Worm (Caenorhabditis elegans): ENCODE data around the gene srz-61.
A peak's percentile ranks its signal among the peaks of the same experiment; 100 is the strongest.

srz-61 gene

DNA sequence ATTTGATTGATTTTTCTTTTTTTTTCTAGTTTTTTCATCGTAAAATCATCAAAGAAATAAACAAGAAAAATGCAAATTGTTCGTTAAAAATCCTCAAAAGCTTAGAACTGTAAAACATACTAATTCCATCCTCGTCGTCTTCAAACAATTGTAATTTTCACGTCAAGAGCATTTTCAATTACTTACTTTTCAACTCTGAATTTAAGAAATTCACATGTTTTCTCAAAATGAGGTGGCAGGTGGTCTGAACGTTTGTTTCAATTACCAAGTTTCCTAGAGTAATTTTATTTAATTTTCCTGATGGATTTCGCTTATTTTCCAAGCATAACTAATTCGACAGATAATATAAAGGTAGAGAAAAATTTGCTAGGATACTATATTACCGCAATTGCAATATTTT lies 2.4 kb downstream of the srz-61 start, which contains the start of gene srz-104:
TSS of gene srz-104 (plus strand) at position 301 of the 400 bp plus-strand sequence.
- TF ChIP-seq hlh-30 (tag; optimal IDR thresholded peaks at IDR 0.05; ENCODE audit: insufficient read depth): no peak
- TF ChIP-seq dmd-9 (GFP tag; IDR thresholded peaks at IDR 0.05): no peak
- TF ChIP-seq ceh-28 (tag; optimal IDR thresholded peaks at IDR 0.05): no peak
- TF ChIP-seq tag-97 (GFP tag; IDR thresholded peaks at IDR 0.05): no peak
- no peak for TF ChIP-seq ceh-20 (GFP tag; IDR thresholded peaks at IDR 0.05)
- no peak for TF ChIP-seq snpc-4 (tag; optimal IDR thresholded peaks at IDR 0.05)
- TF ChIP-seq daf-8 (GFP tag; IDR thresholded peaks at IDR 0.05): no peak
- no peak for TF ChIP-seq fos-1 (tag; optimal IDR thresholded peaks at IDR 0.05)
- no peak for TF ChIP-seq F26F4.8 (GFP tag; conservative IDR thresholded peaks at IDR 0.05)
- no peak for TF ChIP-seq fkh-10 (GFP tag; optimal IDR thresholded peaks at IDR 0.05)
- no peak for TF ChIP-seq daf-19 (GFP tag; conservative IDR thresholded peaks at IDR 0.05)
- TF ChIP-seq nhr-111 (GFP tag; optimal IDR thresholded peaks at IDR 0.05): no peak
- no peak for TF ChIP-seq duxl-1 (tag; optimal IDR thresholded peaks at IDR 0.05; ENCODE audit: poor library complexity)
- no peak for TF ChIP-seq zfp-3 (GFP tag; conservative IDR thresholded peaks at IDR 0.05)
- no peak for TF ChIP-seq mes-2 (tag; optimal IDR thresholded peaks at IDR 0.05; ENCODE audit: poor library complexity, severe bottlenecking)
- no peak for TF ChIP-seq zip-11 (GFP tag; IDR thresholded peaks at IDR 0.05)
- no peak for TF ChIP-seq tra-1 (GFP tag; IDR thresholded peaks at IDR 0.05)
- TF ChIP-seq lin-39 (tag; optimal IDR thresholded peaks at IDR 0.05): no peak

DNA sequence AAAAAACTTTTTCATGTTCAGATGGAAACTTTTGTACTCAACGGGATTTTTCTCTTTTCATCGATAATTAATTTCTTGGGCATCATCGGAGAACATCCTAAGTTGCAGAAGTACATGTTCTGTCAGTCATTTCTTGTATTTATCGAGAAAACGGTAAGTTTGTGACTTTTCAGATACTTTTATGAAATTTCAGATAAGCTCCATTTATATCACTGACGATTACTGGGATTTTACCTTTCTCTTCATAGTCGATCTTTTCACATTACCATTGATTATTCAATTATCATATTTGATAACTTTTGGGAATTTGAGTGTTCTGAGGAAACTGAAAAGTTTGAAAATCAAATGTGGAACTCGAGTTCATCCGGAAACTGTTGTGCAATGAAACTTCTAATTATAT lies 3.6 kb downstream of the srz-61 start, which contains the start of gene srz-105:
TSS of gene srz-105 (plus strand) at position 301 of the 400 bp plus-strand sequence.
- TF ChIP-seq ZK546.5 (tag; optimal IDR thresholded peaks at IDR 0.05) (no peak), ctbp-1 (GFP tag; IDR thresholded peaks at IDR 0.05) (no peak), daf-19 (GFP tag; conservative IDR thresholded peaks at IDR 0.05) (no peak), F44E2.7 (GFP tag; IDR thresholded peaks at IDR 0.05) (no peak), unc-130 (GFP tag; optimal IDR thresholded peaks at IDR 0.05) (no peak), mxl-2 (GFP tag; conservative IDR thresholded peaks at IDR 0.05) (no peak), duxl-1 (tag; optimal IDR thresholded peaks at IDR 0.05; ENCODE audit: poor library complexity) (no peak), madf-5 (GFP tag; IDR thresholded peaks at IDR 0.05) (no peak), Y75B8A.6 (GFP tag; IDR thresholded peaks at IDR 0.05) (no peak), dmd-9 (GFP tag; IDR thresholded peaks at IDR 0.05) (no peak), unc-39 (tag; optimal IDR thresholded peaks at IDR 0.05) (no peak), lin-38 (GFP tag; IDR thresholded peaks at IDR 0.05) (no peak), F26F4.8 (GFP tag; conservative IDR thresholded peaks at IDR 0.05) (no peak), zag-1 (tag; optimal IDR thresholded peaks at IDR 0.05) (no peak), saeg-2 (GFP tag; IDR thresholded peaks at IDR 0.05) (no peak), F49E8.2 (tag; optimal IDR thresholded peaks at IDR 0.05; ENCODE audit: borderline replicate concordance) (no peak), daf-8 (GFP tag; IDR thresholded peaks at IDR 0.05) (no peak)

DNA sequence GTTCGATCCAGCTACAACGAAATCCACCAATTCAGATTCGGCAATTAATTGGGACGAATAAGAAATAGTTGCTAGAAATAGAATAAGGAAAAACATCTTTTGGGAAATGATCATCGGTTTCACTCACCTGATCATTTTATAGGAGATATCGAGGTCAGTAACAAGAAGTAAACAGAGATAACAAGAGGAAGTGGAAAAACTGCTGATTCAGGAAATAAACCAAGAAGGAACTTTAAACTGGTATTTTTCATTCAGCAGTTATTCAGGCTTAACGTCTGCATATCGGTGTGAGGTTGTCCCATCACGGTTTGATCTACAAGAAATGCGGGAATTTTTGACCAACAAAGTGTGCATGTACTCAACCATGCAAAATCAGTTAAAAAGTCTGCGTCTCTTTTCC lies 7.6 kb downstream of the srz-61 start, which contains the start of gene K03D3.2:
TSS of gene K03D3.2 (minus strand) at position 101 of the 400 bp plus-strand sequence.
- TF ChIP-seq madf-5 (GFP tag; IDR thresholded peaks at IDR 0.05): no peak
- no peak for TF ChIP-seq mxl-2 (GFP tag; conservative IDR thresholded peaks at IDR 0.05)
- TF ChIP-seq ama-1 (optimal IDR thresholded peaks at IDR 0.05): no peak
- no peak for TF ChIP-seq jun-1 (tag; optimal IDR thresholded peaks at IDR 0.05)
- no peak for TF ChIP-seq nhr-42 (GFP tag; IDR thresholded peaks at IDR 0.05)

DNA sequence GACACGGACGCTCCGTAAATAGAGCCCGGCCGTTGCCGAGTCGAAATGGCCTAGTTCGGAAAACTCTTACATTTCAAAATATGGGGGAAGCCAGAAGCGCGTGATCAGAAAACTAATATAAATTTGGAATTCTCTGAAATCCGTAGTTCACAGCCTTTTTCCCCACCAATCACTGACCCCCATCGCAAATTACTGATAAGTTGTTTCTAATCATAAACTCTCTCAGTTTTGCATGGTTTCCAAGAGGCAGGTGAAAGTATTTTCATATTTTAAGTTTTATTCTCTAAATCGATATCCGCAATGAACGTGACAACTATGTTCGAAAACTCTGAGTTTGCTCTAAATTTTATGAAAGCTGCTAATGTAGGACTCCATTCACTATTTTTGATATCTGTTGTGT lies 8.2 kb downstream of the srz-61 start, which contains the start of gene srz-74:
TSS of gene srz-74 (plus strand) at position 301 of the 400 bp plus-strand sequence.
- peak in 1 of 2 experiments; percentile 16 for TF ChIP-seq unc-62 (GFP tag; optimal IDR thresholded peaks at IDR 0.05 in 1 of 2)
- no peak for TF ChIP-seq unc-62 (tag; optimal IDR thresholded peaks at IDR 0.05)
- TF ChIP-seq ztf-11 (tag; optimal IDR thresholded peaks at IDR 0.05): no peak
- TF ChIP-seq nhr-6 (tag; optimal IDR thresholded peaks at IDR 0.05): no peak
